Fruit fly (Drosophila melanogaster): ENCODE results near the gene Ugt304A1.

Gene Ugt304A1

dm6 chr3R:11219883-11220282 is 44.7 kb upstream of the Ugt304A1 start, which contains the start of gene CG6689 (continued):
- peak; percentile 69 for TF ChIP-seq Dp (GFP tag; optimal IDR thresholded peaks at IDR 0.05)
- no peak for TF ChIP-seq Bdp1 (GFP tag; optimal IDR thresholded peaks at IDR 0.05)
- TF ChIP-seq CG7357 (GFP tag; IDR thresholded peaks at IDR 0.05), result no peak; the same call in 2 of the 3 replicates
- no peak for TF ChIP-seq CG16815 (GFP tag; optimal IDR thresholded peaks at IDR 0.05)
- peak; percentile 13 for TF ChIP-seq CHES-1-like (GFP tag; optimal IDR thresholded peaks at IDR 0.05)
- TF ChIP-seq Nf-YB (GFP tag; optimal IDR thresholded peaks at IDR 0.05), result no peak
- TF ChIP-seq NFAT (GFP tag; IDR thresholded peaks at IDR 0.05), result no peak
- no peak for TF ChIP-seq Spps (tag; optimal IDR thresholded peaks at IDR 0.05)
- no peak for TF ChIP-seq Deaf1 (tag; optimal IDR thresholded peaks at IDR 0.05)
- TF ChIP-seq maf-S (GFP tag; optimal IDR thresholded peaks at IDR 0.05), result no peak
- no peak for TF ChIP-seq CG12744 (GFP tag; optimal IDR thresholded peaks at IDR 0.05)
- TF ChIP-seq Hmx (GFP tag; optimal IDR thresholded peaks at IDR 0.05), result peak; percentile 1
- TF ChIP-seq HLH4C (GFP tag; IDR thresholded peaks at IDR 0.05; ENCODE audit: partially characterized antibody), result 0 out of 3 replicates have a peak, but pooled peaks have one; percentile 15
- no peak for TF ChIP-seq exex (tag; optimal IDR thresholded peaks at IDR 0.05)
- TF ChIP-seq otp (GFP tag; IDR thresholded peaks at IDR 0.05), result no peak
- TF ChIP-seq slbo (GFP tag; IDR thresholded peaks at IDR 0.05), result no peak; the same call in 1 of the 2 replicates
- no peak for TF ChIP-seq CG32772 (GFP tag; IDR thresholded peaks at IDR 0.05)
- no peak for TF ChIP-seq bowl (GFP tag; IDR thresholded peaks at IDR 0.05)
- TF ChIP-seq amos (GFP tag; IDR thresholded peaks at IDR 0.05; ENCODE audit: partially characterized antibody), result no peak
- TF ChIP-seq abd-A (tag; optimal IDR thresholded peaks at IDR 0.05), result no peak
- TF ChIP-seq CG17612 (GFP tag; IDR thresholded peaks at IDR 0.05), result no peak
- TF ChIP-seq sens (GFP tag), result peak; percentile 83
- no peak for TF ChIP-seq Ada2b (GFP tag; IDR thresholded peaks at IDR 0.05)
- TF ChIP-seq Dip2 (GFP tag; IDR thresholded peaks at IDR 0.05), result no peak
- TF ChIP-seq Fer1 (GFP tag; optimal IDR thresholded peaks at IDR 0.05), result no peak
- TF ChIP-seq mam (GFP tag; optimal IDR thresholded peaks at IDR 0.05), result no peak
- no peak for TF ChIP-seq CG13894 (tag; optimal IDR thresholded peaks at IDR 0.05)
- TF ChIP-seq ac (GFP tag; optimal IDR thresholded peaks at IDR 0.05), result no peak
- TF ChIP-seq CG18011 (GFP tag; optimal IDR thresholded peaks at IDR 0.05), result no peak
- TF ChIP-seq Chrac-16 (GFP tag; optimal IDR thresholded peaks at IDR 0.05), result no peak
- TF ChIP-seq NC2β (GFP tag; optimal IDR thresholded peaks at IDR 0.05), result no peak
- no peak for TF ChIP-seq CG17328 (GFP tag; IDR thresholded peaks at IDR 0.05)
- no peak for TF ChIP-seq Xbp1 (GFP tag; optimal IDR thresholded peaks at IDR 0.05)
- TF ChIP-seq lmd (GFP tag; IDR thresholded peaks at IDR 0.05), result no peak
- TF ChIP-seq CG12942 (GFP tag; optimal IDR thresholded peaks at IDR 0.05), result no peak
- no peak for TF ChIP-seq al (GFP tag; IDR thresholded peaks at IDR 0.05)
- no peak for TF ChIP-seq CG7556 (GFP tag; optimal IDR thresholded peaks at IDR 0.05)
- no peak for TF ChIP-seq CG7372 (GFP tag; IDR thresholded peaks at IDR 0.05)
- TF ChIP-seq ssp (GFP tag; IDR thresholded peaks at IDR 0.05), result peak; percentile 79
- TF ChIP-seq CG10209 (GFP tag; optimal IDR thresholded peaks at IDR 0.05), result no peak
- no peak for TF ChIP-seq Hr3 (GFP tag; optimal IDR thresholded peaks at IDR 0.05)
- no peak for TF ChIP-seq btn (GFP tag; optimal IDR thresholded peaks at IDR 0.05)
- TF ChIP-seq ATbp (GFP tag; optimal IDR thresholded peaks at IDR 0.05), result no peak
- TF ChIP-seq Rfx (GFP tag; IDR thresholded peaks at IDR 0.05), result 0 out of 2 replicates have a peak, but pooled peaks have one; percentile 24
- peak; percentile 63 for TF ChIP-seq oc (tag; optimal IDR thresholded peaks at IDR 0.05)
- no peak for TF ChIP-seq Six4 (GFP tag; optimal IDR thresholded peaks at IDR 0.05)
- TF ChIP-seq esg (GFP tag; conservative IDR thresholded peaks at IDR 0.05), result no peak
- TF ChIP-seq CG1602 (GFP tag; optimal IDR thresholded peaks at IDR 0.05), result no peak
- no peak for TF ChIP-seq CG8089 (GFP tag; optimal IDR thresholded peaks at IDR 0.05)
- TF ChIP-seq bsh (GFP tag; optimal IDR thresholded peaks at IDR 0.05), result no peak
- no peak for TF ChIP-seq CG6254 (GFP tag; optimal IDR thresholded peaks at IDR 0.05)
- TF ChIP-seq Ets97D (GFP tag; optimal IDR thresholded peaks at IDR 0.05), result peak; percentile 37
